Worm (Caenorhabditis elegans) whole organism, L4/young adult: ENCODE measurements around the gene F55G1.7.

ENCODE experiments used
- W03F9.2 ChIP-seq: fragments of 150-350 bp; optimal IDR thresholded peaks from 2 replicates; lab custom pipeline; 2014; ENCODE audit warnings: missing biosample characterization, missing genetic modification characterization
- dao-5 ChIP-seq: sonication (generic microtip); optimal IDR thresholded peaks from 2 replicates; lab custom pipeline; 2016; ENCODE audit warnings: missing genotype, missing genetic modification characterization, moderate library complexity, missing compliant biosample characterization
- him-1 ChIP-seq: sonication (generic microtip); optimal IDR thresholded peaks from 2 replicates; lab custom pipeline; 2016; ENCODE audit warnings: missing genotype, missing genetic modification reagents, missing genetic modification characterization, missing compliant biosample characterization

DNA sequence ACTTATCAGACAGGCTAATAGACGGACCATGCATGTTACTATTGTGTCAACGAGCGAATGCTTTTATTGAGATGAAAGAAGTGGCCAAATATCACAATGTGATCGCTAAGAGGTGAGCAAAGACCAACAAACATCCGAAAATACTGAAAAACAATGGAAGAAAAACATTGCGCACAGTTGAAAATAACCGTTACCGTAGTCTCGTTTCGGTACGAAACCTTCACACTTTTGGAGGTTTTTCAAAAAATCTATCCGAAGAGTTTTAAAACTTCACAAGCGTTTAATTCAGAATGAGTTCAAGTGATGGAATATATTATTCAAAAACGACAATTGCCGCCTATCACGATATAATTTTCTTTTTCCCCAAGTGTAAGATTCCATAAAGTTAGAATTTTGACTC is 39.2 kb upstream of the F55G1.7 start:
- no peak for TF ChIP-seq him-1 (tag; lab: Kevin White, UChicago)
- TF ChIP-seq W03F9.2: no peak
- no peak for TF ChIP-seq dao-5 (tag; lab: Kevin White, UChicago)
